Worm (Caenorhabditis elegans) whole organism, L4/young adult: ENCODE results near the gene hsp-75.

ENCODE experiments used
- W03F9.2 ChIP-seq: fragments of 150-350 bp; optimal IDR thresholded peaks from 2 replicates; lab custom pipeline; 2014; ENCODE audit warnings: missing biosample characterization, missing genetic modification characterization
- dao-5 ChIP-seq: sonication (generic microtip); optimal IDR thresholded peaks from 2 replicates; lab custom pipeline; 2016; ENCODE audit warnings: missing genotype, missing genetic modification characterization, moderate library complexity, missing compliant biosample characterization
- him-1 ChIP-seq: sonication (generic microtip); optimal IDR thresholded peaks from 2 replicates; lab custom pipeline; 2016; ENCODE audit warnings: missing genotype, missing genetic modification reagents, missing genetic modification characterization, missing compliant biosample characterization

Gene hsp-75

ce11 chrIII:7226607-7227006 is at the start of gene hsp-75:
hsp-75 (minus strand) TSS chrIII:7226707.
- TF ChIP-seq him-1 (tag; lab: Kevin White, UChicago) (no peak), dao-5 (tag; lab: Kevin White, UChicago) (no peak), W03F9.2 (tag; lab: Kevin White, UChicago) (no peak)

- no peak for TF ChIP-seq dao-5 (tag; lab: Kevin White, UChicago)
Observed at ce11 chrIII:7275296-7275695, 48.8 kb upstream of the hsp-75 start, which contains the start of gene psd-1. psd-1 (minus strand) TSS chrIII:7275396.

ce11 chrIII:7273718-7274117 is 47.2 kb upstream of the hsp-75 start:
- TF ChIP-seq him-1 (tag; lab: Kevin White, UChicago) (no peak), W03F9.2 (tag; lab: Kevin White, UChicago) (no peak), dao-5 (tag; lab: Kevin White, UChicago) (no peak)

ce11 chrIII:7272828-7273227 is 46.3 kb upstream of the hsp-75 start:
- TF ChIP-seq dao-5 (tag; lab: Kevin White, UChicago) (no peak), him-1 (tag; lab: Kevin White, UChicago) (no peak), W03F9.2 (tag; lab: Kevin White, UChicago) (no peak)

ce11 chrIII:7272088-7272487 is 45.6 kb upstream of the hsp-75 start:
- no peak for TF ChIP-seq W03F9.2 (tag; lab: Kevin White, UChicago)
- TF ChIP-seq him-1 (tag; lab: Kevin White, UChicago) = no peak
- no peak for TF ChIP-seq dao-5 (tag; lab: Kevin White, UChicago)

- TF ChIP-seq dao-5 (tag; lab: Kevin White, UChicago) (no peak), W03F9.2 (tag; lab: Kevin White, UChicago) (no peak)
Observed at ce11 chrIII:7271083-7271482, 44.6 kb upstream of the hsp-75 start.

- TF ChIP-seq dao-5 (tag; lab: Kevin White, UChicago) (no peak), W03F9.2 (tag; lab: Kevin White, UChicago) (no peak), him-1 (tag; lab: Kevin White, UChicago) (no peak)
Observed at ce11 chrIII:7263028-7263427, 36.5 kb upstream of the hsp-75 start.

- no peak for TF ChIP-seq dao-5 (tag; lab: Kevin White, UChicago)
- TF ChIP-seq him-1 (tag; lab: Kevin White, UChicago) = no peak
- no peak for TF ChIP-seq W03F9.2 (tag; lab: Kevin White, UChicago)
Observed at ce11 chrIII:7262592-7262991, 36.1 kb upstream of the hsp-75 start.

- TF ChIP-seq dao-5 (tag; lab: Kevin White, UChicago) (no peak), him-1 (tag; lab: Kevin White, UChicago) (no peak), W03F9.2 (tag; lab: Kevin White, UChicago) (no peak)
Observed at ce11 chrIII:7258931-7259330, 32.4 kb upstream of the hsp-75 start, which contains the start of gene B0361.4. B0361.4 (plus strand) TSS chrIII:7258991.

ce11 chrIII:7253669-7254068 is 27.2 kb upstream of the hsp-75 start:
- no peak for TF ChIP-seq dao-5 (tag; lab: Kevin White, UChicago)
- no peak for TF ChIP-seq W03F9.2 (tag; lab: Kevin White, UChicago)
- no peak for TF ChIP-seq him-1 (tag; lab: Kevin White, UChicago)

- TF ChIP-seq him-1 (tag; lab: Kevin White, UChicago) = no peak
Observed at ce11 chrIII:7247740-7248139, 21.2 kb upstream of the hsp-75 start, which contains the start of gene zmp-6. zmp-6 (minus strand) TSS chrIII:7247840.

ce11 chrIII:7246389-7246788 is 19.9 kb upstream of the hsp-75 start:
- TF ChIP-seq dao-5 (tag; lab: Kevin White, UChicago) (no peak), W03F9.2 (tag; lab: Kevin White, UChicago) (no peak), him-1 (tag; lab: Kevin White, UChicago) (no peak)

- no peak for TF ChIP-seq dao-5 (tag; lab: Kevin White, UChicago)
- TF ChIP-seq him-1 (tag; lab: Kevin White, UChicago) = no peak
Observed at ce11 chrIII:7242988-7243387, 16.5 kb upstream of the hsp-75 start, which contains the start of gene osm-10. osm-10 (plus strand) TSS chrIII:7243280.

- no peak for TF ChIP-seq dao-5 (tag; lab: Kevin White, UChicago)
Observed at ce11 chrIII:7241065-7241464, 14.6 kb upstream of the hsp-75 start, which contains the start of gene ztf-31. ztf-31 (plus strand) TSS chrIII:7241365.

- TF ChIP-seq W03F9.2 (tag; lab: Kevin White, UChicago) (no peak), dao-5 (tag; lab: Kevin White, UChicago) (no peak), him-1 (tag; lab: Kevin White, UChicago) (no peak)
Observed at ce11 chrIII:7239416-7239815, 12.9 kb upstream of the hsp-75 start.
